Fruit fly (Drosophila melanogaster) S2 (cell line): ENCODE results near the gene CG17490.

Experiments used
- CG8478 ChIP-seq: fragments of >200 bp; optimal IDR thresholded peaks from 2 replicates; lab custom pipeline; 2018
- CTCF ChIP-seq, 2 experiments: fragments of >200 bp; optimal IDR thresholded peaks; 2 replicates each; lab custom pipeline; 2018

- TF ChIP-seq CG8478 = no peak
- TF ChIP-seq CTCF (optimal IDR thresholded peaks at IDR 0.05; lab: Kevin White, UChicago) = no peak
Measured at dm6 chr2L:22537940-22538657, 631 bp downstream of the CG17490 start.
